Worm (Caenorhabditis elegans): Measurements from ENCODE around the gene C06G3.3.

The C06G3.3 gene

DNA sequence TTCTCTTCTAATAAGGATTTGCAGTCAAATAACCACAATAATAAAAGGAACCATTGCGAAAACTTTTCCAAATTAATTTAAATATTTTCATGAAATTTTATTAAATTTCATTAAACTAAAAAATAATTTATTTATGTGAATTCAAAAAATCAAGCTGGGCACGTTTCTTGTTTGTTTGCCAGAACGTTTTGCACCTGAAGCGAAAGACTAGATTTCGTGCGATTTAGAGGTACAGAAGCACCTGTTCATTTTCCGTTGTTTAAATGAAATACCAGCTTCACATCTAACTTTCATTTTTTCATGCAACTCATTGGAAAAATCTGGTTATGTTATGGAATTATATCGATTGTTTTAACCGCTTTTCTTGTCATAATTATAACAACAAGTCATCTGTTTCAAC, 36.2 kb downstream of the C06G3.3 start, which contains the start of gene srg-48:
Gene srg-48, plus strand, starts transcription at position 301 of the 400 bp plus-strand sequence.
- TF ChIP-seq nhr-84 (tag; optimal IDR thresholded peaks at IDR 0.05) (no peak), vab-15 (tag; optimal IDR thresholded peaks at IDR 0.05) (no peak), nhr-20 (tag; optimal IDR thresholded peaks at IDR 0.05) (no peak), ets-5 (GFP tag; IDR thresholded peaks at IDR 0.05) (no peak), lsy-2 (tag; optimal IDR thresholded peaks at IDR 0.05) (no peak), nhr-12 (tag; optimal IDR thresholded peaks at IDR 0.05) (no peak), lin-15B (tag; optimal IDR thresholded peaks at IDR 0.05) (no peak), nhr-19 (GFP tag; conservative IDR thresholded peaks at IDR 0.05) (no peak), zag-1 (tag; optimal IDR thresholded peaks at IDR 0.05) (no peak), blmp-1 (tag; optimal IDR thresholded peaks at IDR 0.05) (no peak), grh-1 (GFP tag; IDR thresholded peaks at IDR 0.05) (no peak), nhr-11 (tag; optimal IDR thresholded peaks at IDR 0.05) (no peak), hlh-17 (GFP tag; optimal IDR thresholded peaks at IDR 0.05; ENCODE audit: borderline replicate concordance) (no peak), lin-39 (tag; optimal IDR thresholded peaks at IDR 0.05) (no peak), efl-1 (optimal IDR thresholded peaks at IDR 0.05) (no peak), efl-1 (GFP tag; optimal IDR thresholded peaks at IDR 0.05 in 1 of 2) (no peak), hpl-2 (GFP tag; optimal IDR thresholded peaks at IDR 0.05) (no peak), nhr-71 (tag; optimal IDR thresholded peaks at IDR 0.05) (no peak), skn-1 (tag; optimal IDR thresholded peaks at IDR 0.05) (no peak), hlh-4 (tag; optimal IDR thresholded peaks at IDR 0.05) (no peak), C16A3.4 (tag; optimal IDR thresholded peaks at IDR 0.05) (no peak)

DNA sequence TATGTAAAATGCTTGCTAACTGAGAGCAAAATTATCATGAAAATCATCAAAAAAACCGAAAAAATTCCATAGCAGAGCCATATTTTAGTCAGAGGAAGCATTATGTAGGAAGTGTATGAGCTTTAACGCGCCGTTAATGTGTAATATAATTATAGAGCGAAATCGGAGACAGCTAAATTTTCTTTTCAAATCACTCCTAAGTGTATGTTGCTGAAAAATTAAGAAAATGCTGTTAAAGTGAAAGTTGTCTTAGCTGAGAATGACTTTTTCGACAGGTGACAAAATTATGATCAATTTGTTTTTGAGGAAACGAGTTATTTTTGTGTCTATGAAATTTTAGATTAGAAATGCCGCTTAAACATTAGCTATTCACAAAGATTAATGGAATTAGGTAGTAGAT, 39.1 kb downstream of the C06G3.3 start, which contains the start of gene srg-50:
Gene srg-50, minus strand, starts transcription at position 101 of the 400 bp plus-strand sequence.
- TF ChIP-seq grh-1 (GFP tag; IDR thresholded peaks at IDR 0.05), result no peak
- TF ChIP-seq sptf-1 (tag; optimal IDR thresholded peaks at IDR 0.05), result no peak
- TF ChIP-seq fkh-4 (tag; optimal IDR thresholded peaks at IDR 0.05; ENCODE audit: borderline replicate concordance), result no peak
- no peak for TF ChIP-seq ama-1 (optimal IDR thresholded peaks at IDR 0.05)
- no peak for TF ChIP-seq nhr-20 (tag; optimal IDR thresholded peaks at IDR 0.05)
- TF ChIP-seq efl-1 (optimal IDR thresholded peaks at IDR 0.05), result no peak
- no peak for TF ChIP-seq efl-1 (GFP tag; optimal IDR thresholded peaks at IDR 0.05 in 1 of 2)
- TF ChIP-seq hpl-2 (GFP tag; optimal IDR thresholded peaks at IDR 0.05), result no peak
- no peak for TF ChIP-seq ces-1 (GFP tag; optimal IDR thresholded peaks at IDR 0.05)
- TF ChIP-seq sox-4 (tag; optimal IDR thresholded peaks at IDR 0.05), result no peak
- TF ChIP-seq blmp-1 (tag; optimal IDR thresholded peaks at IDR 0.05), result no peak
- no peak for TF ChIP-seq nhr-76 (tag; optimal IDR thresholded peaks at IDR 0.05)
- no peak for TF ChIP-seq rnt-1 (tag; optimal IDR thresholded peaks at IDR 0.05)
- TF ChIP-seq vab-15 (tag; optimal IDR thresholded peaks at IDR 0.05), result no peak
- TF ChIP-seq mef-2 (tag; optimal IDR thresholded peaks at IDR 0.05), result no peak
- TF ChIP-seq elt-2 (tag; optimal IDR thresholded peaks at IDR 0.05), result no peak
- no peak for TF ChIP-seq ceh-82 (tag; optimal IDR thresholded peaks at IDR 0.05)
- TF ChIP-seq nhr-71 (tag; optimal IDR thresholded peaks at IDR 0.05), result no peak
- no peak for TF ChIP-seq mdl-1 (tag; optimal IDR thresholded peaks at IDR 0.05)

DNA sequence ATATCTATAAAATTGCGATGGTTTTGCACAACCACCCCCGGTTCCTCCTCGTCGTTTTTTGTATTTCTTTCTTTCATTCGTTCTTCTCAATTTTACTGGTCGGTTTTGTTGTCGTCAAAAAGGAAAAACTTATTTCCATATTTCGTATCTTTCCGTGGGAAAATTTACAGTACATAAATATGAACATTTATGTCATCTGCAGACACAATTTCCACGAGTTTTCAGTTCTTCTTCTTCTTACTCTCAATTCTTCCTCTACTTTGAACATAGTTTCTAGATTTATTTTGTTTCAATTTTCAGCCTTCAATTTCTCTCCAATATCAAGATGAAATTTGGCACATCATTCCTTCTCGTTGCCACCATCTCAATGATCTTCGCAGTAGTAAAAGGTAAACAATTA, 45.3 kb downstream of the C06G3.3 start, which contains the start of gene Y43B11AR.1:
Gene Y43B11AR.1, plus strand, starts transcription at position 301 of the 400 bp plus-strand sequence.
- TF ChIP-seq zip-4 (GFP tag; optimal IDR thresholded peaks at IDR 0.05) (no peak), nhr-28 (tag; optimal IDR thresholded peaks at IDR 0.05) (no peak), mab-9 (GFP tag; IDR thresholded peaks at IDR 0.05) (no peak), unc-130 (tag; optimal IDR thresholded peaks at IDR 0.05) (no peak), xbp-1 (tag; optimal IDR thresholded peaks at IDR 0.05) (no peak), pqm-1 (tag; optimal IDR thresholded peaks at IDR 0.05) (no peak), jun-1 (tag; optimal IDR thresholded peaks at IDR 0.05) (no peak), nhr-20 (tag; optimal IDR thresholded peaks at IDR 0.05) (no peak), nhr-47 (tag; optimal IDR thresholded peaks at IDR 0.05) (no peak), fos-1 (tag; optimal IDR thresholded peaks at IDR 0.05) (no peak), skn-1 (tag; optimal IDR thresholded peaks at IDR 0.05) (no peak)

All from whole organism, L1 larva.